Fruit fly (Drosophila melanogaster) whole organism, embryonic: ENCODE data around the gene CG14024.

Experiments
- Atf6 ChIP-seq: fragments of 200-800 bp; sonication (Bioruptor generic); IDR thresholded peaks from 2 replicates; pipeline ENCODE4 v1.3.6; 2022; ENCODE audit warnings: missing biosample characterization, missing genetic modification characterization
- Blimp-1 ChIP-seq: fragments of 200-800 bp; sonication (Bioruptor generic); optimal IDR thresholded peaks from 3 replicates; lab custom pipeline; 2018; ENCODE audit warnings: missing biosample characterization, missing genetic modification characterization, mild to moderate bottlenecking, moderate library complexity, missing genetic modification reagents
- CG10209 ChIP-seq: fragments of 200-800 bp; sonication (Bioruptor generic); optimal IDR thresholded peaks from 3 replicates; lab custom pipeline; 2017; ENCODE audit warnings: missing biosample characterization, mild to moderate bottlenecking, missing genetic modification characterization, missing genetic modification reagents
- CG10462 ChIP-seq: fragments of 200-800 bp; sonication (Bioruptor generic); optimal IDR thresholded peaks from 2 replicates; lab custom pipeline; 2016; ENCODE audit warnings: missing biosample characterization, missing genetic modification characterization
- CG11504 ChIP-seq: fragments of 200-800 bp; sonication (Bioruptor generic); optimal IDR thresholded peaks from 3 replicates; lab custom pipeline; 2019; ENCODE audit warnings: missing biosample characterization, mild to moderate bottlenecking, missing genetic modification characterization, moderate library complexity
- CG13624 ChIP-seq: fragments of 200-800 bp; sonication (Bioruptor generic); optimal IDR thresholded peaks from 2 replicates; lab custom pipeline; 2016; ENCODE audit warnings: missing biosample characterization, missing genetic modification characterization
- CG15601 ChIP-seq: fragments of 200-800 bp; sonication (Bioruptor generic); optimal IDR thresholded peaks from 3 replicates; lab custom pipeline; 2019; ENCODE audit warnings: missing biosample characterization, mild to moderate bottlenecking, missing genetic modification characterization, moderate library complexity
- CG17359 ChIP-seq: fragments of 200-800 bp; sonication (Bioruptor generic); optimal IDR thresholded peaks from 3 replicates; lab custom pipeline; 2018; ENCODE audit warnings: missing biosample characterization, mild to moderate bottlenecking, missing genetic modification characterization, moderate library complexity
- CG2889 ChIP-seq: fragments of 200-800 bp; sonication (Bioruptor generic); IDR thresholded peaks from 3 replicates; pipeline ENCODE4 v1.3.6; 2022; ENCODE audit warnings: missing biosample characterization, missing genetic modification characterization
- CG6813 ChIP-seq: fragments of 200-800 bp; sonication (Bioruptor generic); optimal IDR thresholded peaks from 2 replicates; lab custom pipeline; 2017; ENCODE audit warnings: missing biosample characterization, missing genetic modification characterization, mild to moderate bottlenecking, moderate library complexity, missing genetic modification reagents
- CG8478 ChIP-seq: fragments of >200 bp; optimal IDR thresholded peaks from 2 replicates; lab custom pipeline; 2018
- CG8765 ChIP-seq: fragments of 200-800 bp; sonication (Bioruptor generic); IDR thresholded peaks from 2 replicates; pipeline ENCODE4 v1.3.6; 2022; ENCODE audit warnings: missing biosample characterization, missing genetic modification characterization
- CG9797 ChIP-seq: fragments of 200-800 bp; sonication (Bioruptor generic); optimal IDR thresholded peaks from 3 replicates; lab custom pipeline; 2018; ENCODE audit warnings: missing biosample characterization, mild to moderate bottlenecking, missing genetic modification characterization
- CG9817 ChIP-seq: fragments of 200-800 bp; sonication (Bioruptor generic); optimal IDR thresholded peaks from 2 replicates; lab custom pipeline; 2018; ENCODE audit warnings: missing biosample characterization, mild to moderate bottlenecking, missing genetic modification characterization, moderate library complexity
- D ChIP-seq, 2 experiments: fragments of 200-800 bp in 1 of 2; fragments of >200 bp in 1 of 2; sonication (Bioruptor generic) in 1 of 2; optimal IDR thresholded peaks; 2 replicates in 1 of 2; 3 replicates in 1 of 2; lab custom pipeline; 2017; ENCODE audit warnings: mild to moderate bottlenecking in 1 of 2, missing biosample characterization in 1 of 2, missing genetic modification characterization in 1 of 2, missing genetic modification reagents in 1 of 2
- Gsc ChIP-seq: fragments of 200-800 bp; sonication (Bioruptor generic); IDR thresholded peaks from 2 replicates; pipeline ENCODE4 v1.3.6; 2022; ENCODE audit warnings: missing biosample characterization, missing genetic modification characterization
- HLH3B ChIP-seq: fragments of 200-800 bp; sonication (Bioruptor generic); IDR thresholded peaks from 2 replicates; pipeline ENCODE4 v1.3.6; 2022; ENCODE audit warnings: missing biosample characterization, missing genetic modification characterization
- Myb ChIP-seq: fragments of 200-800 bp; sonication (Bioruptor generic); optimal IDR thresholded peaks from 2 replicates; lab custom pipeline; 2016; ENCODE audit warnings: missing biosample characterization, missing genetic modification characterization
- Oli ChIP-seq: fragments of 200-800 bp; sonication (Bioruptor generic); optimal IDR thresholded peaks from 2 replicates; lab custom pipeline; 2018; ENCODE audit warnings: missing biosample characterization, mild to moderate bottlenecking, missing genetic modification characterization, moderate library complexity
- Pdp1 ChIP-seq, 2 experiments: fragments of 200-800 bp; sonication (Bioruptor generic); optimal IDR thresholded peaks; 3 replicates each; lab custom pipeline; 2016; ENCODE audit warnings: missing biosample characterization in 2 of 2, missing genetic modification characterization in 2 of 2, mild to moderate bottlenecking in 1 of 2, moderate library complexity in 1 of 2
- ap ChIP-seq: fragments of 200-800 bp; sonication (Bioruptor generic); IDR thresholded peaks from 2 replicates; pipeline ENCODE4 v1.3.6; 2022; ENCODE audit warnings: missing biosample characterization, missing genetic modification characterization
- bigmax ChIP-seq: fragments of 200-800 bp; sonication (Bioruptor generic); optimal IDR thresholded peaks from 2 replicates; lab custom pipeline; 2018; ENCODE audit warnings: missing biosample characterization, mild to moderate bottlenecking, missing genetic modification characterization
- btn ChIP-seq: fragments of 200-800 bp; sonication (Bioruptor generic); optimal IDR thresholded peaks from 2 replicates; lab custom pipeline; 2016; ENCODE audit warnings: missing biosample characterization, missing genetic modification characterization
- cato ChIP-seq: fragments of 200-800 bp; sonication (Bioruptor generic); optimal IDR thresholded peaks from 2 replicates; lab custom pipeline; 2016; ENCODE audit warnings: missing biosample characterization, missing genetic modification characterization, borderline replicate concordance
- cwo ChIP-seq: fragments of 200-800 bp; sonication (Bioruptor generic); optimal IDR thresholded peaks from 3 replicates; lab custom pipeline; 2017; ENCODE audit warnings: missing biosample characterization, missing genetic modification characterization, mild to moderate bottlenecking, moderate library complexity, missing genetic modification reagents
- dmrt99B ChIP-seq: fragments of 200-800 bp; sonication (Bioruptor generic); optimal IDR thresholded peaks from 2 replicates; lab custom pipeline; 2018; ENCODE audit warnings: missing biosample characterization, mild to moderate bottlenecking, missing genetic modification characterization, moderate library complexity
- gce ChIP-seq: fragments of 200-800 bp; sonication (Bioruptor generic); IDR thresholded peaks from 3 replicates; pipeline ENCODE4 v1.3.6; 2022; ENCODE audit warnings: missing biosample characterization, missing genetic modification characterization
- gem ChIP-seq: fragments of 200-800 bp; sonication (Bioruptor generic); optimal IDR thresholded peaks from 2 replicates; lab custom pipeline; 2019; ENCODE audit warnings: missing biosample characterization, mild to moderate bottlenecking, missing genetic modification characterization, moderate library complexity
- grau ChIP-seq: fragments of 200-800 bp; optimal IDR thresholded peaks from 3 replicates; lab custom pipeline; 2019; ENCODE audit warnings: missing biosample characterization, mild to moderate bottlenecking, missing genetic modification characterization, moderate library complexity
- gsb ChIP-seq: fragments of 200-800 bp; sonication (Bioruptor generic); IDR thresholded peaks from 2 replicates; pipeline ENCODE4 v1.3.6; 2022; ENCODE audit warnings: missing biosample characterization, missing genetic modification characterization
- ken ChIP-seq: fragments of 200-800 bp; sonication (Bioruptor generic); IDR thresholded peaks from 3 replicates; pipeline ENCODE4 v1.3.6; 2022; ENCODE audit warnings: missing biosample characterization, missing genetic modification characterization
- lola ChIP-seq, 3 experiments: fragments of >200 bp in 2 of 3; fragments of 200-800 bp in 1 of 3; sonication (Bioruptor generic) in 1 of 3; optimal IDR thresholded peaks; 2 replicates each; lab custom pipeline; 2017 to 2019; ENCODE audit warnings: missing biosample characterization in 3 of 3, missing genetic modification characterization in 3 of 3, mild to moderate bottlenecking in 1 of 3, moderate library complexity in 1 of 3
- nerfin-1 ChIP-seq: fragments of 200-800 bp; sonication (Bioruptor generic); optimal IDR thresholded peaks from 3 replicates; lab custom pipeline; 2019; ENCODE audit warnings: missing biosample characterization, mild to moderate bottlenecking, missing genetic modification characterization, moderate library complexity
- prd ChIP-seq, 3 experiments: fragments of >200 bp in 2 of 3; fragments of 200-800 bp in 1 of 3; sonication (Bioruptor generic) in 1 of 3; optimal IDR thresholded peaks in 2 of 3; IDR thresholded peaks in 1 of 3; 2 replicates in 2 of 3; 3 replicates in 1 of 3; pipeline versions ENCODE4 v1.3.6 to Lab custom; 2017 to 2022; ENCODE audit warnings: missing biosample characterization in 1 of 3, missing genetic modification characterization in 1 of 3
- psq ChIP-seq: fragments of 200-800 bp; sonication (Bioruptor generic); optimal IDR thresholded peaks from 2 replicates; lab custom pipeline; 2017; ENCODE audit warnings: missing biosample characterization, missing genetic modification characterization
- row ChIP-seq: fragments of 200-800 bp; sonication (Bioruptor generic); IDR thresholded peaks from 3 replicates; pipeline ENCODE4 v1.3.6; 2022; ENCODE audit warnings: missing biosample characterization, missing genetic modification characterization
- salm ChIP-seq: fragments of 200-800 bp; sonication (Bioruptor generic); optimal IDR thresholded peaks from 2 replicates; lab custom pipeline; 2018; ENCODE audit warnings: missing biosample characterization, mild to moderate bottlenecking, missing genetic modification characterization
- sc ChIP-seq, 3 experiments: fragments of >200 bp in 2 of 3; fragments of 200-800 bp in 1 of 3; sonication (Bioruptor generic) in 1 of 3; optimal IDR thresholded peaks; 2 replicates in 2 of 3; 3 replicates in 1 of 3; lab custom pipeline; 2017; ENCODE audit warnings: mild to moderate bottlenecking in 1 of 3, missing biosample characterization in 1 of 3, missing genetic modification characterization in 1 of 3, missing genetic modification reagents in 1 of 3
- schlank ChIP-seq: fragments of 200-800 bp; sonication (Bioruptor generic); optimal IDR thresholded peaks from 2 replicates; lab custom pipeline; 2018; ENCODE audit warnings: missing biosample characterization, mild to moderate bottlenecking, missing genetic modification characterization
- sens ChIP-seq: fragments of 200-800 bp; sonication (Bioruptor generic); peaks from one replicate; lab custom pipeline; 2016; ENCODE audit warnings: missing biosample characterization, missing genetic modification characterization
- sisA ChIP-seq: fragments of 200-800 bp; sonication (Bioruptor generic); IDR thresholded peaks from 2 replicates; pipeline ENCODE4 v1.3.6; 2022; ENCODE audit warnings: missing biosample characterization, missing genetic modification characterization
- slou ChIP-seq: fragments of 200-800 bp; sonication (Bioruptor generic); optimal IDR thresholded peaks from 3 replicates; lab custom pipeline; 2016; ENCODE audit warnings: missing biosample characterization, missing genetic modification characterization
- sug ChIP-seq: fragments of 200-800 bp; optimal IDR thresholded peaks from 2 replicates; lab custom pipeline; 2019; ENCODE audit warnings: missing biosample characterization, mild to moderate bottlenecking, missing genetic modification characterization, moderate library complexity
- trh ChIP-seq: fragments of 200-800 bp; sonication (Bioruptor generic); optimal IDR thresholded peaks from 2 replicates; lab custom pipeline; 2016; ENCODE audit warnings: missing biosample characterization, missing genetic modification characterization
- zfh1 ChIP-seq: fragments of 200-800 bp; sonication (Bioruptor generic); IDR thresholded peaks from 3 replicates; pipeline ENCODE4 v1.3.6; 2022; ENCODE audit warnings: missing biosample characterization, missing genetic modification characterization

The CG14024 gene

DNA sequence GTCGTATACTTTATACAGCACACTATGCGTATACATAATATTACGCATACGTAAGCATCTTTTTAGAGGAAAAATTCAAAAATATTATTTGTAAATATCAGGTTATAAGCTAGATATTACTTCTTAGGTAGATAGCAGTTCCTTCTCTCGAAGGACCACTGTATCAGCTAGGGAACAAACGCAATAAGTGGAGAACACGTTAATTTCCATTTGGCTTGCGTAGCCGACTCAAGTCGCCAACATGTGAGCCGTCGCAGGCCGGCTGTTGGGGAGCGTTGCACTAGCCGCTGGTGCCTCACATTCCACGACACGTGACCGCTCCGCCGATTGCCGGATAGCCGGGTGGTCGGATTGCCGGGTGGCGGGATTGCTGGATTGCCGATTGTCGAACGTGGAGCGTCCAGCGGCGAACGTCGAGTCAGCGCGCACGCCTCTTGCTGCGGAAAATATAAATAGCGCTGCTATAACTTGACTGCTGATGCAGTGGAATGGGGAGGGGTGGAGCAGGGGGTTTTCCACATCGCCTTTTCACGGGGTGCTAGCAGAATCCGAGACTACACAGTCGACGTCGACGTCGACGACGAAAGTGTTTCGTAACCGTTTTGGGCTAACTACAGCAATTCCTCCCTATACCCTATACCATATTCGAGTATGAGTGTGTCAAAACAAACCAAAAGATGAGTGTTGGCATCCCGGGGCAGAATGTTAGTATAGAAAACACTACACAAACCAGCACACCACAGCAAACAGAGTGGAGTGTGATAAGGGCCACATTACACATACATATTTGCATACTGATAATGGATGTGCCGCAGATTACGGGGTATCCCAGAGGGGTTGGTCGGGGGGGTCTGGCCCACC, 11.4 kb downstream of the CG14024 start (continued):
- TF ChIP-seq lola (GFP tag; optimal IDR thresholded peaks at IDR 0.05; lab: Kevin White, UChicago) (peak in 1 of 3 experiments; percentile 5), gce (GFP tag; lab: Robert Waterston, UW) (0 out of 3 replicates have a peak, but pooled peaks have one; percentile 16), dmrt99B (tag; lab: Kevin White, UChicago) (peak; percentile 17), CG15601 (tag; lab: Kevin White, UChicago) (peak; percentile 42), Atf6 (GFP tag; lab: Robert Waterston, UW) (no peak), Blimp-1 (GFP tag; lab: Kevin White, UChicago) (peak; percentile 23), CG2889 (GFP tag; lab: Robert Waterston, UW) (no peak), CG6813 (GFP tag; lab: Kevin White, UChicago) (peak; percentile 72), CG8478 (peak; percentile 47), D (optimal IDR thresholded peaks at IDR 0.05; lab: Kevin White, UChicago) (no peak), D (GFP tag; optimal IDR thresholded peaks at IDR 0.05; lab: Kevin White, UChicago) (peak; percentile 9), Myb (no peak)

- no peak for TF ChIP-seq CG8765 (GFP tag; lab: Robert Waterston, UW)
- TF ChIP-seq grau (tag; lab: Kevin White, UChicago) = no peak
- TF ChIP-seq zfh1 = 0 out of 3 replicates have a peak, but pooled peaks have one; percentile 17
Measured at dm6 chr2L:5302692-5303043, 12.0 kb downstream of the CG14024 start.

DNA sequence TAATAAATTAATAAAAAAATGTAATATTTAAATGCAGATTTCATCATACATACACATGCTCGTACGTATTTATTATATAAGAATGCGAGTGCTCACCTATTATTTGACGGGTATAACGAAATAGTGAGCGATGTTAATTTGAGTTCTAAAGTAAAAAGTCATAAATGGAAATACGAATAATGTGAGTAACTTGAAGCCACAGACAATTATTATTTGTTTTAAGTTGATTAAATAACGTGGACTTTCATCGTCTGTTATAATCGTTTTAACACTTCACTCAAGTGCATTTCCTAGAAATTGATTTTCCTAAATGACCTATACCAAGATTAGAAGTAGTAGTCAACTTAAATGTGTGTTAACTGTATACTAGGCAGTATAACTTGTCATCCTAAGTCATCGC, 12.4 kb downstream of the CG14024 start:
- no peak for TF ChIP-seq sug (tag; lab: Kevin White, UChicago)
- TF ChIP-seq Pdp1 (GFP tag; optimal IDR thresholded peaks at IDR 0.05; lab: Kevin White, UChicago) = peak in 1 of 2 experiments; percentile 64
- no peak for TF ChIP-seq bigmax (GFP tag; lab: Kevin White, UChicago)
- TF ChIP-seq gsb (GFP tag; lab: Robert Waterston, UW) = no peak
- TF ChIP-seq CG10462 (GFP tag; lab: Kevin White, UChicago) = no peak
- no peak for TF ChIP-seq cato (GFP tag; lab: Kevin White, UChicago)
- no peak for TF ChIP-seq Gsc (GFP tag; lab: Robert Waterston, UW)
- no peak for TF ChIP-seq prd (optimal IDR thresholded peaks at IDR 0.05; lab: Kevin White, UChicago)
- TF ChIP-seq prd (GFP tag; IDR thresholded peaks at IDR 0.05; lab: Robert Waterston, UW) = no peak
- no peak for TF ChIP-seq ap (GFP tag; lab: Robert Waterston, UW)
- no peak for TF ChIP-seq sc (optimal IDR thresholded peaks at IDR 0.05; lab: Kevin White, UChicago)
- no peak for TF ChIP-seq sc (GFP tag; optimal IDR thresholded peaks at IDR 0.05; lab: Kevin White, UChicago)
- peak; percentile 22 for TF ChIP-seq Oli (tag; lab: Kevin White, UChicago)
- TF ChIP-seq row = peak; percentile 27; the same call in 2 of the 3 replicates
- no peak for TF ChIP-seq CG10209 (GFP tag; lab: Kevin White, UChicago)
- no peak for TF ChIP-seq CG13624 (GFP tag; lab: Kevin White, UChicago)
- TF ChIP-seq trh = no peak
- TF ChIP-seq slou (GFP tag; lab: Kevin White, UChicago) = no peak
- no peak for TF ChIP-seq psq (GFP tag; lab: Kevin White, UChicago)
- TF ChIP-seq sisA = no peak
- TF ChIP-seq cwo (GFP tag; lab: Kevin White, UChicago) = no peak
- no peak for TF ChIP-seq nerfin-1
- peak; percentile 28 for TF ChIP-seq gem (tag; lab: Kevin White, UChicago)
- peak; percentile 72 for TF ChIP-seq sens (GFP tag; lab: Kevin White, UChicago)
- no peak for TF ChIP-seq CG17359
- 0 out of 3 replicates have a peak, but pooled peaks have one; percentile 14 for TF ChIP-seq ken
- TF ChIP-seq btn = no peak
- no peak for TF ChIP-seq salm (tag; lab: Kevin White, UChicago)
- TF ChIP-seq HLH3B = no peak
- TF ChIP-seq CG11504 (tag; lab: Kevin White, UChicago) = peak; percentile 5
- no peak for TF ChIP-seq CG9817
- TF ChIP-seq schlank (tag; lab: Kevin White, UChicago) = no peak
- no peak for TF ChIP-seq CG9797 (GFP tag; lab: Kevin White, UChicago)
